Fruit fly (Drosophila melanogaster) whole organism, prepupa: ENCODE measurements around the gene IRSp53.
A peak's percentile ranks its signal among the peaks of the same experiment; 100 is the strongest.

Source experiments
- Blimp-1 ChIP-seq: fragments of 200-800 bp; sonication (Bioruptor generic); optimal IDR thresholded peaks from 3 replicates; lab custom pipeline; 2017; ENCODE audit warnings: missing biosample characterization, missing genetic modification characterization, mild to moderate bottlenecking, moderate library complexity, missing genetic modification reagents
- CG10631 ChIP-seq: fragments of 200-800 bp; sonication (Bioruptor generic); optimal IDR thresholded peaks from 2 replicates; lab custom pipeline; 2016; ENCODE audit warnings: missing biosample characterization, missing genetic modification characterization
- CG10669 ChIP-seq: fragments of 200-800 bp; sonication (Bioruptor generic); optimal IDR thresholded peaks from 3 replicates; lab custom pipeline; 2018; ENCODE audit warnings: missing biosample characterization, mild to moderate bottlenecking, missing genetic modification characterization, moderate library complexity
- CG11294 ChIP-seq: fragments of 200-800 bp; sonication (Bioruptor generic); IDR thresholded peaks from 2 replicates; pipeline ENCODE4 v1.3.6; 2022; ENCODE audit warnings: missing biosample characterization, missing genetic modification characterization
- CG11762 ChIP-seq: fragments of 200-800 bp; sonication (Bioruptor generic); optimal IDR thresholded peaks from 3 replicates; lab custom pipeline; 2016; ENCODE audit warnings: missing biosample characterization, missing genetic modification characterization; ENCODE audit not compliant: insufficient read depth
- CG11902 ChIP-seq: fragments of 200-800 bp; sonication (Bioruptor generic); optimal IDR thresholded peaks from 3 replicates; lab custom pipeline; 2016; ENCODE audit warnings: missing biosample characterization, missing genetic modification characterization
- CG15336 ChIP-seq: fragments of 200-800 bp; sonication (Bioruptor generic); IDR thresholded peaks from 2 replicates; pipeline ENCODE4 v1.3.6; 2022; ENCODE audit warnings: missing biosample characterization, missing genetic modification characterization
- CG1621 ChIP-seq: fragments of 200-800 bp; sonication (Bioruptor generic); optimal IDR thresholded peaks from 3 replicates; lab custom pipeline; 2018; ENCODE audit warnings: missing biosample characterization, mild to moderate bottlenecking, missing genetic modification characterization
- CG16779 ChIP-seq: fragments of 200-800 bp; sonication (Bioruptor generic); optimal IDR thresholded peaks from 3 replicates; lab custom pipeline; 2017; ENCODE audit warnings: missing biosample characterization, mild to moderate bottlenecking, missing genetic modification characterization
- CG3032 ChIP-seq: fragments of 200-800 bp; optimal IDR thresholded peaks from 2 replicates; lab custom pipeline; 2019; ENCODE audit warnings: missing biosample characterization, mild to moderate bottlenecking, missing genetic modification characterization, moderate library complexity
- CG31627 ChIP-seq: fragments of 200-800 bp; sonication (Bioruptor generic); optimal IDR thresholded peaks from 3 replicates; lab custom pipeline; 2016; ENCODE audit warnings: missing biosample characterization, missing genetic modification characterization
- CG32006 ChIP-seq: fragments of 200-800 bp; sonication (Bioruptor generic); optimal IDR thresholded peaks from 3 replicates; lab custom pipeline; 2017; ENCODE audit warnings: missing biosample characterization, mild to moderate bottlenecking, missing genetic modification characterization
- CG34406 ChIP-seq: fragments of 200-800 bp; sonication (Bioruptor generic); optimal IDR thresholded peaks from 3 replicates; lab custom pipeline; 2016; ENCODE audit warnings: missing biosample characterization, missing genetic modification characterization
- CG3919 ChIP-seq: fragments of 200-800 bp; sonication (Bioruptor generic); optimal IDR thresholded peaks from 3 replicates; lab custom pipeline; 2016; ENCODE audit warnings: missing biosample characterization, missing genetic modification characterization
- CG6163 ChIP-seq: fragments of 200-800 bp; sonication (Bioruptor generic); IDR thresholded peaks from 3 replicates; pipeline ENCODE4 v1.3.6; 2022; ENCODE audit warnings: missing biosample characterization, missing genetic modification characterization
- CG6276 ChIP-seq: fragments of 200-800 bp; sonication (Bioruptor generic); optimal IDR thresholded peaks from 2 replicates; lab custom pipeline; 2017; ENCODE audit warnings: missing biosample characterization, mild to moderate bottlenecking, missing genetic modification characterization
- CG6854 ChIP-seq: fragments of 200-800 bp; sonication (Bioruptor generic); optimal IDR thresholded peaks from 2 replicates; lab custom pipeline; 2017; ENCODE audit warnings: missing biosample characterization, mild to moderate bottlenecking, missing genetic modification characterization
- CG7368 ChIP-seq: fragments of 200-800 bp; sonication (Bioruptor generic); optimal IDR thresholded peaks from 3 replicates; lab custom pipeline; 2016; ENCODE audit warnings: missing biosample characterization, missing genetic modification characterization
- CG8319 ChIP-seq: fragments of 200-800 bp; sonication (Bioruptor generic); optimal IDR thresholded peaks from 3 replicates; lab custom pipeline; 2016; ENCODE audit warnings: missing biosample characterization, missing genetic modification characterization
- CG8632 ChIP-seq: fragments of 200-800 bp; sonication (Bioruptor generic); optimal IDR thresholded peaks from 3 replicates; lab custom pipeline; 2016; ENCODE audit warnings: missing biosample characterization, missing genetic modification characterization
- CG9139 ChIP-seq: fragments of 200-800 bp; sonication (Bioruptor generic); optimal IDR thresholded peaks from 3 replicates; lab custom pipeline; 2017; ENCODE audit warnings: missing biosample characterization, mild to moderate bottlenecking, missing genetic modification characterization
- Eip78C ChIP-seq: fragments of 200-800 bp; sonication (Bioruptor generic); peaks from one replicate; lab custom pipeline; 2016; ENCODE audit warnings: missing biosample characterization, missing genetic modification characterization
- Eip93F ChIP-seq: fragments of 200-800 bp; sonication (Bioruptor generic); optimal IDR thresholded peaks from 2 replicates; lab custom pipeline; 2016; ENCODE audit warnings: missing biosample characterization, mild to moderate bottlenecking, missing genetic modification characterization
- Ets21C ChIP-seq: fragments of 200-800 bp; sonication (Bioruptor generic); optimal IDR thresholded peaks from 3 replicates; lab custom pipeline; 2016; ENCODE audit warnings: missing biosample characterization, missing genetic modification characterization
- Ets96B ChIP-seq: fragments of 200-800 bp; optimal IDR thresholded peaks from 2 replicates; lab custom pipeline; 2019; ENCODE audit warnings: missing biosample characterization, mild to moderate bottlenecking, missing genetic modification characterization, moderate library complexity
- Hr4 ChIP-seq: fragments of 200-800 bp; sonication (Bioruptor generic); optimal IDR thresholded peaks from 3 replicates; lab custom pipeline; 2016; ENCODE audit warnings: missing biosample characterization, missing genetic modification characterization
- Lpt ChIP-seq: fragments of 200-800 bp; sonication (Bioruptor generic); optimal IDR thresholded peaks from 3 replicates; lab custom pipeline; 2016; ENCODE audit warnings: missing biosample characterization, missing genetic modification characterization
- Met ChIP-seq: fragments of 200-800 bp; sonication (Bioruptor generic); optimal IDR thresholded peaks from 3 replicates; lab custom pipeline; 2016; ENCODE audit warnings: missing biosample characterization, missing genetic modification characterization
- Sox14 ChIP-seq: fragments of 200-800 bp; sonication (Bioruptor generic); optimal IDR thresholded peaks from 3 replicates; lab custom pipeline; 2016; ENCODE audit warnings: missing biosample characterization, missing genetic modification characterization
- Sox15 ChIP-seq: fragments of 200-800 bp; sonication (Bioruptor generic); optimal IDR thresholded peaks from 3 replicates; lab custom pipeline; 2016; ENCODE audit warnings: missing biosample characterization, missing genetic modification characterization
- achi ChIP-seq: fragments of 200-800 bp; sonication (Bioruptor generic); optimal IDR thresholded peaks from 3 replicates; lab custom pipeline; 2016; ENCODE audit warnings: missing biosample characterization, missing genetic modification characterization
- cyc ChIP-seq: fragments of 200-800 bp; sonication (Bioruptor generic); optimal IDR thresholded peaks from 3 replicates; lab custom pipeline; 2016; ENCODE audit warnings: missing biosample characterization, missing genetic modification characterization
- dac ChIP-seq: fragments of 200-800 bp; sonication (Bioruptor generic); optimal IDR thresholded peaks from 2 replicates; lab custom pipeline; 2017; ENCODE audit warnings: missing biosample characterization, mild to moderate bottlenecking, missing genetic modification characterization
- dsx ChIP-seq: fragments of 200-800 bp; optimal IDR thresholded peaks from 3 replicates; lab custom pipeline; 2019; ENCODE audit warnings: missing biosample characterization, mild to moderate bottlenecking, missing genetic modification characterization, moderate library complexity; ENCODE audit not compliant: poor library complexity, severe bottlenecking
- eg ChIP-seq: fragments of 200-800 bp; sonication (Bioruptor generic); IDR thresholded peaks from 3 replicates; pipeline ENCODE4 v1.3.6; 2022; ENCODE audit warnings: missing biosample characterization, missing genetic modification characterization
- esn ChIP-seq: fragments of 200-800 bp; sonication (Bioruptor generic); optimal IDR thresholded peaks from 2 replicates; lab custom pipeline; 2016; ENCODE audit warnings: missing biosample characterization, mild to moderate bottlenecking, missing genetic modification characterization, moderate library complexity
- fd59A ChIP-seq: fragments of 200-800 bp; sonication (Bioruptor generic); optimal IDR thresholded peaks from 2 replicates; lab custom pipeline; 2017; ENCODE audit warnings: missing biosample characterization, mild to moderate bottlenecking, missing genetic modification characterization, missing genetic modification reagents
- fd85E ChIP-seq: fragments of 200-800 bp; sonication (Bioruptor generic); optimal IDR thresholded peaks from 3 replicates; lab custom pipeline; 2016; ENCODE audit warnings: missing biosample characterization, missing genetic modification characterization
- lz ChIP-seq: fragments of 200-800 bp; sonication (Bioruptor generic); optimal IDR thresholded peaks from 3 replicates; lab custom pipeline; 2016; ENCODE audit warnings: missing biosample characterization, missing genetic modification characterization
- net ChIP-seq: fragments of 200-800 bp; sonication (Bioruptor generic); optimal IDR thresholded peaks from 3 replicates; lab custom pipeline; 2016; ENCODE audit warnings: missing biosample characterization, missing genetic modification characterization
- salr ChIP-seq, 2 experiments: fragments of 200-800 bp; sonication (Bioruptor generic); optimal IDR thresholded peaks; 3 replicates each; lab custom pipeline; 2016 to 2018; ENCODE audit warnings: missing biosample characterization in 2 of 2, missing genetic modification characterization in 2 of 2, mild to moderate bottlenecking in 1 of 2
- ss ChIP-seq, 2 experiments: fragments of 200-800 bp; sonication (Bioruptor generic); optimal IDR thresholded peaks; 2 replicates in 1 of 2; 3 replicates in 1 of 2; lab custom pipeline; 2017 to 2018; ENCODE audit warnings: mild to moderate bottlenecking in 2 of 2, missing biosample characterization in 2 of 2, missing genetic modification characterization in 2 of 2, moderate library complexity in 1 of 2
- svp ChIP-seq: fragments of 200-800 bp; sonication (Bioruptor generic); peaks from one replicate; lab custom pipeline; 2016; ENCODE audit warnings: missing biosample characterization, missing genetic modification characterization
- topi ChIP-seq: fragments of 200-800 bp; sonication (Bioruptor generic); optimal IDR thresholded peaks from 3 replicates; lab custom pipeline; 2016; ENCODE audit warnings: missing biosample characterization, missing genetic modification characterization
- vri ChIP-seq: fragments of 200-800 bp; sonication (Bioruptor generic); optimal IDR thresholded peaks from 3 replicates; lab custom pipeline; 2016; ENCODE audit warnings: missing biosample characterization, mild to moderate bottlenecking, missing genetic modification characterization

Gene IRSp53

dm6 chr3L:11096195-11096908 lies 39.5 kb upstream of the IRSp53 start, which contains the start of the genes CG46439, Iyd and CG33947 (continued):
- TF ChIP-seq net (GFP tag; lab: Kevin White, UChicago): peak; percentile 30
- no peak for TF ChIP-seq CG8319
- no peak for TF ChIP-seq cyc (GFP tag; lab: Kevin White, UChicago)
- peak; percentile 55 for TF ChIP-seq CG32006 (GFP tag; lab: Kevin White, UChicago)
- TF ChIP-seq CG11902 (GFP tag; lab: Kevin White, UChicago): no peak
- peak; percentile 83 for TF ChIP-seq Eip78C (GFP tag; lab: Kevin White, UChicago)
- TF ChIP-seq CG6163 (GFP tag; lab: Robert Waterston, UW): peak; percentile 90
- TF ChIP-seq Hr4: peak; percentile 29
- no peak for TF ChIP-seq Ets21C (GFP tag; lab: Kevin White, UChicago)
- TF ChIP-seq esn: peak; percentile 53

dm6 chr3L:11097982-11098663 lies 37.7 kb upstream of the IRSp53 start, which contains the start of the genes Irbp18 and APP-BP1:
Gene Irbp18, minus strand, starts transcription at chr3L:11098186.
Gene APP-BP1, plus strand, starts transcription at chr3L:11098412.
- TF ChIP-seq svp (GFP tag; lab: Kevin White, UChicago) (peak; percentile 98), CG15336 (GFP tag; lab: Robert Waterston, UW) (peak; percentile 88), CG31627 (GFP tag; lab: Kevin White, UChicago) (peak; percentile 97), Blimp-1 (GFP tag; lab: Kevin White, UChicago) (peak; percentile 87), Hr4 (peak; percentile 97), achi (GFP tag; lab: Kevin White, UChicago) (peak; percentile 95), dac (GFP tag; lab: Kevin White, UChicago) (peak; percentile 90), Lpt (peak; percentile 92), lz (peak; percentile 97), vri (peak; percentile 95), CG7368 (GFP tag; lab: Kevin White, UChicago) (peak; percentile 90), esn (peak; percentile 98), ss (GFP tag; optimal IDR thresholded peaks at IDR 0.05; lab: Kevin White, UChicago) (peak in 1 of 2 experiments; percentile 90), net (GFP tag; lab: Kevin White, UChicago) (peak; percentile 95), CG11902 (GFP tag; lab: Kevin White, UChicago) (peak; percentile 92), CG11762 (GFP tag; lab: Kevin White, UChicago) (peak; percentile 96), CG1621 (tag; lab: Kevin White, UChicago) (peak; percentile 88), CG9139 (GFP tag; lab: Kevin White, UChicago) (peak; percentile 79), Ets96B (tag; lab: Kevin White, UChicago) (peak; percentile 90), topi (GFP tag; lab: Kevin White, UChicago) (peak; percentile 97), Sox15 (GFP tag; lab: Kevin White, UChicago) (peak; percentile 94), Met (GFP tag; lab: Kevin White, UChicago) (peak; percentile 96), CG3919 (GFP tag; lab: Kevin White, UChicago) (peak; percentile 95), Sox14 (GFP tag; lab: Kevin White, UChicago) (peak; percentile 97), cyc (GFP tag; lab: Kevin White, UChicago) (peak; percentile 96), CG10669 (GFP tag; lab: Kevin White, UChicago) (peak; percentile 94), dsx (peak; percentile 87), CG6854 (GFP tag; lab: Kevin White, UChicago) (peak; percentile 83), salr (GFP tag; optimal IDR thresholded peaks at IDR 0.05; lab: Kevin White, UChicago) (peak; percentile 87 to 96), CG6276 (peak; percentile 87), CG10631 (peak; percentile 95), Ets21C (GFP tag; lab: Kevin White, UChicago) (peak; percentile 93), CG34406 (GFP tag; lab: Kevin White, UChicago) (peak; percentile 95), CG32006 (GFP tag; lab: Kevin White, UChicago) (peak; percentile 97), fd59A (GFP tag; lab: Kevin White, UChicago) (peak; percentile 92), CG16779 (tag; lab: Kevin White, UChicago) (peak; percentile 88), CG3032 (peak; percentile 91), CG6163 (GFP tag; lab: Robert Waterston, UW) (peak; percentile 89), Eip93F (GFP tag; lab: Kevin White, UChicago) (peak; percentile 92), eg (GFP tag; lab: Robert Waterston, UW) (peak; percentile 92), CG8632 (GFP tag; lab: Kevin White, UChicago) (peak; percentile 92), fd85E (peak; percentile 74), CG11294 (GFP tag; lab: Robert Waterston, UW) (peak; percentile 77), CG8319 (peak; percentile 94)
